Worm (Caenorhabditis elegans): ENCODE measurements around the gene srbc-83.

The srbc-83 gene

DNA sequence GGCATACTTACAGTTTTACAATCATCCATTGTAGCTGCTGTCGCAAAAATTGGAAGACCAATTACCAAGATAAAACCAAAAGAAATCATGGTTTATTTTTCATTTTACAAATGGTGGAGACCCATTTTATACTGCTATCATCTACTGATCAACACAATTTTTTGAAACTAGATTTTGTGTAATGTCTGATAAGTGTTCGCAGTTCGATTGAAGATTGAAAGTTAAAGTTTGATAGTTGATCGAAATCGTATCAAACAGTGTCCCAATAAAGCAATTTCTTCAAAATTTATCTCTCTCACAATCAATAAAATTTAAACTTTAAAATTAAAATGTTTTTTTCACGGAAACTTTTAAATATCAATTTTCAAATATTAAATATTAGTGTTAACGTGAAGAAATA, 26.0 kb upstream of the srbc-83 start, which contains the start of gene T13F3.6:
TSS of gene T13F3.6 (minus strand) at position 101 of the 400 bp plus-strand sequence.
- TF ChIP-seq scrt-1 (GFP tag; IDR thresholded peaks at IDR 0.05): no peak
- TF ChIP-seq ama-1 (optimal IDR thresholded peaks at IDR 0.05): no peak
- no peak for TF ChIP-seq hnd-1 (tag; optimal IDR thresholded peaks at IDR 0.05)
- no peak for TF ChIP-seq sea-1 (GFP tag; conservative IDR thresholded peaks at IDR 0.05)
- TF ChIP-seq flt-1 (GFP tag; IDR thresholded peaks at IDR 0.05): no peak
- TF ChIP-seq F13C5.2 (tag; optimal IDR thresholded peaks at IDR 0.05): no peak
- TF ChIP-seq tbx-37 (GFP tag; conservative IDR thresholded peaks at IDR 0.05): no peak
- no peak for TF ChIP-seq hmbx-1 (tag; optimal IDR thresholded peaks at IDR 0.05)
- TF ChIP-seq tra-4 (tag; optimal IDR thresholded peaks at IDR 0.05): no peak
- no peak for TF ChIP-seq B0310.2 (tag; optimal IDR thresholded peaks at IDR 0.05)
- no peak for TF ChIP-seq pes-1 (GFP tag; IDR thresholded peaks at IDR 0.05)
- TF ChIP-seq hmg-4 (GFP tag; optimal IDR thresholded peaks at IDR 0.05): no peak
- TF ChIP-seq ceh-36 (tag; optimal IDR thresholded peaks at IDR 0.05): no peak
- no peak for TF ChIP-seq ceh-13 (GFP tag; optimal IDR thresholded peaks at IDR 0.05)
- TF ChIP-seq tbx-11 (GFP tag; IDR thresholded peaks at IDR 0.05): no peak
- TF ChIP-seq ets-7 (tag; optimal IDR thresholded peaks at IDR 0.05): no peak
- TF ChIP-seq aly-1 (tag; optimal IDR thresholded peaks at IDR 0.05): no peak

DNA sequence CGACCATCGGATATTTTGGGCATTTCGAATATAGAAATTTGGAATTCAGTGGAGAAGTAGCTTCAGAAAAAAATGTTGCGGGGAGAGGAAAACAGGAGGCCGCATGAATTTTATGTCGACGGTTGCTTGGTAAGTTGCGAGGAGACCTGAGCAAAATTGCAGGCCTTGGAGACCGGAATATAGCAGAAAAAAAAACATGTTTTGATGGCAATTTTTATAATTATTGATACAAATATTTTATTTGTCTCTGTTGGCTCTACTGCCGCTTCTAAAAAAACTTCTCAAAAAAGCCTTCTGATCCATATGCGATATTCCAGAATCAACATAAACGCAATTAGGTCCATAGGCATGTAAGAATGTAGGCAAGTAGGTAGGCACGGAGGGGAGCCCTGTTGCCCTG, 21.8 kb upstream of the srbc-83 start, which contains the start of gene pacl-1:
TSS of gene pacl-1 (minus strand) at position 101 of the 400 bp plus-strand sequence.
- no peak for TF ChIP-seq scrt-1 (GFP tag; IDR thresholded peaks at IDR 0.05)
- TF ChIP-seq ama-1 (optimal IDR thresholded peaks at IDR 0.05): no peak
- no peak for TF ChIP-seq hnd-1 (tag; optimal IDR thresholded peaks at IDR 0.05)
- TF ChIP-seq flt-1 (GFP tag; IDR thresholded peaks at IDR 0.05): no peak
- TF ChIP-seq tbx-11 (GFP tag; IDR thresholded peaks at IDR 0.05): no peak
- no peak for TF ChIP-seq pes-1 (GFP tag; IDR thresholded peaks at IDR 0.05)
- no peak for TF ChIP-seq sea-1 (GFP tag; conservative IDR thresholded peaks at IDR 0.05)
- TF ChIP-seq ceh-36 (tag; optimal IDR thresholded peaks at IDR 0.05): no peak
- no peak for TF ChIP-seq aly-1 (tag; optimal IDR thresholded peaks at IDR 0.05)
- TF ChIP-seq hmg-4 (GFP tag; optimal IDR thresholded peaks at IDR 0.05): no peak
- TF ChIP-seq F13C5.2 (tag; optimal IDR thresholded peaks at IDR 0.05): no peak
- TF ChIP-seq ets-7 (tag; optimal IDR thresholded peaks at IDR 0.05): no peak
- no peak for TF ChIP-seq tbx-37 (GFP tag; conservative IDR thresholded peaks at IDR 0.05)
- no peak for TF ChIP-seq ceh-13 (GFP tag; optimal IDR thresholded peaks at IDR 0.05)

DNA sequence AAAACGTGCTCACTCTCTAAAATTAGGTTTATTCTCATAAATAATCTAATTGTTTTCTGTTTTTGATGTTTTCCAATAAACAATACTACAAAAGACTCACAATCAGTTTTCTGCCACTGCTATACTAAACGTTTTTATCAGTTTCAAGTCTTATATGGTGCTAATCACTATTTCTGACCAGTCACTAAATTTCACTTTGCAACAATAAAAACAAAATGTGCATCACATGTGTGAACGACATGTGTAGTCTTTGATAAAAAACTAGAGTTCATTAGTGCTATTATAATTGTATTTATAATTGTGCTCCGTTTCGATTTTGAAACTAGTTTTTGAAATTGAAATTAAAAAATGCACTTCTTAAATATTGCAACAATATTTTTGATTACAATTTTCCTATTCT, 19.3 kb upstream of the srbc-83 start, which contains the start of gene cyp-37B1:
TSS of gene cyp-37B1 (plus strand) at position 199 of the 400 bp plus-strand sequence.
- no peak for TF ChIP-seq F13C5.2 (tag; optimal IDR thresholded peaks at IDR 0.05)
- no peak for TF ChIP-seq tbx-37 (GFP tag; conservative IDR thresholded peaks at IDR 0.05)
- no peak for TF ChIP-seq ama-1 (optimal IDR thresholded peaks at IDR 0.05)
- TF ChIP-seq ets-7 (tag; optimal IDR thresholded peaks at IDR 0.05): no peak
- TF ChIP-seq aly-1 (tag; optimal IDR thresholded peaks at IDR 0.05): no peak
- no peak for TF ChIP-seq flt-1 (GFP tag; IDR thresholded peaks at IDR 0.05)
- TF ChIP-seq ceh-13 (GFP tag; optimal IDR thresholded peaks at IDR 0.05): no peak
- no peak for TF ChIP-seq sea-1 (GFP tag; conservative IDR thresholded peaks at IDR 0.05)
- no peak for TF ChIP-seq ceh-36 (tag; optimal IDR thresholded peaks at IDR 0.05)
- TF ChIP-seq scrt-1 (GFP tag; IDR thresholded peaks at IDR 0.05): no peak
- TF ChIP-seq B0310.2 (tag; optimal IDR thresholded peaks at IDR 0.05): no peak
- TF ChIP-seq hmbx-1 (tag; optimal IDR thresholded peaks at IDR 0.05): no peak
- TF ChIP-seq hmg-4 (GFP tag; optimal IDR thresholded peaks at IDR 0.05): no peak
- TF ChIP-seq pes-1 (GFP tag; IDR thresholded peaks at IDR 0.05): no peak
- no peak for TF ChIP-seq tra-4 (tag; optimal IDR thresholded peaks at IDR 0.05)
- no peak for TF ChIP-seq tbx-11 (GFP tag; IDR thresholded peaks at IDR 0.05)

DNA sequence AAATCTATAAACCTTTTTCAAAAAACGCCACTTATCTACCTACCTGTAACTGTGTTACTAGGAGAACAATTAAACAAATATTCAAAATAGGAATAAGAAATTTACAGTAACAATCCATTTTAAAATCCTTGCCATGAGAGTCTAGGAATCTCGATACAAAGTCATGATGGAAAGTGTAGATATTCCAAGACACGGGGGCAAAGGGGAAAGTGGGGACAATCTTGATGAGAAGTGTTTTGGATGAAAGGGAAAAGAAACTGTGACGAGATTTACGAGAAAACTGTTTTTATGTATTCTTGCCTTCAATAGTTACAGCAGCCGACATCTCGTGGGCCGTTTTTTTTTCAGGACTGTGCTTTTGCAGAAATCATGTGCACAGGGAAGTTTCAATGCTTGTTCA, 15.0 kb upstream of the srbc-83 start, which contains the start of gene F28G4.2:
TSS of gene F28G4.2 (minus strand) at position 175 of the 400 bp plus-strand sequence.
- TF ChIP-seq sea-1 (GFP tag; conservative IDR thresholded peaks at IDR 0.05): no peak
- no peak for TF ChIP-seq F13C5.2 (tag; optimal IDR thresholded peaks at IDR 0.05)
- no peak for TF ChIP-seq hnd-1 (tag; optimal IDR thresholded peaks at IDR 0.05)
- TF ChIP-seq scrt-1 (GFP tag; IDR thresholded peaks at IDR 0.05): no peak
- TF ChIP-seq ets-7 (tag; optimal IDR thresholded peaks at IDR 0.05): no peak
- TF ChIP-seq tbx-11 (GFP tag; IDR thresholded peaks at IDR 0.05): no peak
- TF ChIP-seq ceh-36 (tag; optimal IDR thresholded peaks at IDR 0.05): no peak
- no peak for TF ChIP-seq ceh-13 (GFP tag; optimal IDR thresholded peaks at IDR 0.05)

DNA sequence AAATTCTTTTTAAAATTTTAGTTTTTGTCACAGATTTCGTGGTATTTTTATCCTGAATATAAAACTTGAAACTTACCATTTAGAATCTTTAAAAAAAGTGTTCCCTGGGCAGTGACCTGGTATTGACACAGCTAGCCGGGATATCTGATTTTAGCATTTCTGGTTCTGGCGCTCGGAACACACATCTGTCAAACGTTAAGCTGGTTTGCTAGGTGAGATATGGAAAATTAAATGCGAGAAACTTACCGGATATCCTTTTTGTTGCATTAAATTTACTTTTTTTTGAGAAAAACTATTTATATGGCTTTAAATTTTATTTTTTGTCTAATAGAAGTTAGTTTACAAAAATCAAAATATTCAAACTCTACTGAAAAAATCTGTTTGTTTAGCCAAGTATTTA, 11.4 kb upstream of the srbc-83 start, which contains the start of gene F28G4.4:
TSS of gene F28G4.4 (minus strand) at position 101 of the 400 bp plus-strand sequence.
- no peak for TF ChIP-seq B0310.2 (tag; optimal IDR thresholded peaks at IDR 0.05)
- TF ChIP-seq ets-7 (tag; optimal IDR thresholded peaks at IDR 0.05): no peak
- TF ChIP-seq flt-1 (GFP tag; IDR thresholded peaks at IDR 0.05): no peak
- TF ChIP-seq aly-1 (tag; optimal IDR thresholded peaks at IDR 0.05): no peak
- no peak for TF ChIP-seq scrt-1 (GFP tag; IDR thresholded peaks at IDR 0.05)
- TF ChIP-seq ceh-36 (tag; optimal IDR thresholded peaks at IDR 0.05): no peak
- TF ChIP-seq hmbx-1 (tag; optimal IDR thresholded peaks at IDR 0.05): no peak
- no peak for TF ChIP-seq pes-1 (GFP tag; IDR thresholded peaks at IDR 0.05)
- TF ChIP-seq ceh-13 (GFP tag; optimal IDR thresholded peaks at IDR 0.05): no peak
- TF ChIP-seq ama-1 (optimal IDR thresholded peaks at IDR 0.05): no peak
- TF ChIP-seq sea-1 (GFP tag; conservative IDR thresholded peaks at IDR 0.05): no peak
- TF ChIP-seq F13C5.2 (tag; optimal IDR thresholded peaks at IDR 0.05): no peak
- TF ChIP-seq tbx-11 (GFP tag; IDR thresholded peaks at IDR 0.05): no peak
- no peak for TF ChIP-seq tra-4 (tag; optimal IDR thresholded peaks at IDR 0.05)
- no peak for TF ChIP-seq hnd-1 (tag; optimal IDR thresholded peaks at IDR 0.05)
- no peak for TF ChIP-seq hmg-4 (GFP tag; optimal IDR thresholded peaks at IDR 0.05)
- TF ChIP-seq tbx-37 (GFP tag; conservative IDR thresholded peaks at IDR 0.05): no peak

DNA sequence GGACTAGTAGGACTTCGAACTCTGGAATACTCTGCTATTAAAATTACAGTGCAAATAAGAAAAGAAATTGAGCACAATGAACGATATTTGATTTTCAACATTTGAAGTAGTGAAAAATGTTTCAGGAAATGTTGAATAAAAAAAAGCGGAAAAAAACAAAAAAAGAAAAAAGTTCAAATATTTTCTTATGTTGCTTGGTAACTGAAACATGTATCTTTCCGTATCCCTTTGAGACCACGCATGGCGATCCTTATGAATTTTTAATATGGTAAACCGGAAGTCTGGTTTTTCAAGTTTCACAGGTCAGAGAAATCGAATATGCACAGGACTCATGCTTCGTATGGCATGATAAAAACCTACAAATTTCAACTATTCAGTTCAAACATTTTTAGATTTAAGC, 9.6 kb upstream of the srbc-83 start, which contains the start of gene F28G4.3:
TSS of gene F28G4.3 (minus strand) at position 101 of the 400 bp plus-strand sequence.
- no peak for TF ChIP-seq tra-4 (tag; optimal IDR thresholded peaks at IDR 0.05)
- no peak for TF ChIP-seq ama-1 (optimal IDR thresholded peaks at IDR 0.05)
- TF ChIP-seq ceh-13 (GFP tag; optimal IDR thresholded peaks at IDR 0.05): no peak
- TF ChIP-seq aly-1 (tag; optimal IDR thresholded peaks at IDR 0.05): no peak

DNA sequence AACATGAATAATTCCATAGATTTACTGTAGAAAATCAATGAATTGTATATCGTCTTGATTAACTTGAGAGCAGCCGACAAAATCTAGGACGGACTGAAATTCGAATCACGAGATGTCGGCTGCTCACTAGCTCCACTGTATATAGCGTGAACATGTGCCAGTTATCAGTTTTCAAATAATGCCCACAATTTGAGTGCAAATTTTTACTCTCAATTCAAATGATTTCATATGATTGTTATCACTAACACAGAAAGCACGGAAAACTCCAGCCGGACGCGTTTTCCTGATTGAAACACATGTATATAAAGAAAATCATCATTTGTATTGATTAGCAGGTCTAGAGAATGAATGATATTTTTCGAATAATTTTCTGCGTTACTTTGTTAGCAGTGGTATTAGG, 4.8 kb upstream of the srbc-83 start, which contains the start of gene oac-5:
TSS of gene oac-5 (plus strand) at position 301 of the 400 bp plus-strand sequence.
- TF ChIP-seq hnd-1 (tag; optimal IDR thresholded peaks at IDR 0.05): no peak
- no peak for TF ChIP-seq aly-1 (tag; optimal IDR thresholded peaks at IDR 0.05)
- no peak for TF ChIP-seq ceh-13 (GFP tag; optimal IDR thresholded peaks at IDR 0.05)
- no peak for TF ChIP-seq pes-1 (GFP tag; IDR thresholded peaks at IDR 0.05)
- no peak for TF ChIP-seq tbx-37 (GFP tag; conservative IDR thresholded peaks at IDR 0.05)
- no peak for TF ChIP-seq tra-4 (tag; optimal IDR thresholded peaks at IDR 0.05)
- TF ChIP-seq B0310.2 (tag; optimal IDR thresholded peaks at IDR 0.05): no peak
- no peak for TF ChIP-seq flt-1 (GFP tag; IDR thresholded peaks at IDR 0.05)
